Worm (Caenorhabditis elegans) whole organism, young adult: ENCODE results near the gene C03B1.9.

Experiments
- B0019.2 ChIP-seq: fragments of 200-800 bp; sonication (Bioruptor generic); conservative IDR thresholded peaks from 2 replicates; pipeline ENCODE4 v1.3.6; 2022; ENCODE audit warnings: missing genetic modification reagents, missing genetic modification characterization, missing compliant biosample characterization
- B0035.1 ChIP-seq: sonication (generic microtip); optimal IDR thresholded peaks from 2 replicates; lab custom pipeline; 2016; ENCODE audit warnings: missing genetic modification characterization, mild to moderate bottlenecking, missing compliant biosample characterization, missing genotype, missing genetic modification reagents
- D2030.7 ChIP-seq: fragments of 200-800 bp; sonication (Bioruptor generic); IDR thresholded peaks from 2 replicates; pipeline ENCODE4 v1.3.6; 2022; ENCODE audit warnings: missing genetic modification reagents, missing genetic modification characterization, missing compliant biosample characterization
- F33H1.4 ChIP-seq: fragments of 200-800 bp; sonication (Bioruptor generic); IDR thresholded peaks from 2 replicates; pipeline ENCODE4 v1.3.6; 2022; ENCODE audit warnings: missing genetic modification reagents, missing genetic modification characterization, missing compliant biosample characterization
- F37B4.10 ChIP-seq: fragments of 200-800 bp; sonication (Bioruptor generic); IDR thresholded peaks from 2 replicates; pipeline ENCODE4 v1.3.6; 2022; ENCODE audit warnings: missing genetic modification characterization, missing compliant biosample characterization
- F52B5.7 ChIP-seq: sonication (generic microtip); optimal IDR thresholded peaks from 2 replicates; lab custom pipeline; 2016; ENCODE audit warnings: mild to moderate bottlenecking, missing genetic modification characterization, missing compliant biosample characterization
- F57A8.1 ChIP-seq: fragments of 200-800 bp; sonication (Bioruptor generic); optimal IDR thresholded peaks from 2 replicates; lab custom pipeline; 2018; ENCODE audit warnings: mild to moderate bottlenecking, missing genetic modification characterization, moderate library complexity, missing compliant biosample characterization
- K12H6.12 ChIP-seq: fragments of 200-800 bp; sonication (Bioruptor generic); optimal IDR thresholded peaks from 2 replicates; lab custom pipeline; 2018; ENCODE audit warnings: mild to moderate bottlenecking, missing genetic modification characterization, missing compliant biosample characterization
- Y56A3A.18 ChIP-seq: fragments of 200-800 bp; sonication (Bioruptor generic); IDR thresholded peaks from 2 replicates; pipeline ENCODE4 v1.3.6; 2022; ENCODE audit warnings: missing genetic modification reagents, missing genetic modification characterization, missing compliant biosample characterization
- Y67H2A.10 ChIP-seq: fragments of 200-800 bp; sonication (Bioruptor generic); conservative IDR thresholded peaks from 2 replicates; pipeline ENCODE4 v1.3.6; 2022; ENCODE audit warnings: missing genetic modification reagents, missing genetic modification characterization, missing compliant biosample characterization
- Y95B8A.8 ChIP-seq: fragments of 200-800 bp; sonication (Bioruptor generic); IDR thresholded peaks from 2 replicates; pipeline ENCODE4 v1.3.6; 2022; ENCODE audit warnings: missing genetic modification reagents, missing genetic modification characterization, missing compliant biosample characterization
- aptf-2 ChIP-seq: fragments of 200-800 bp; sonication (Bioruptor generic); conservative IDR thresholded peaks from 2 replicates; pipeline ENCODE4 v1.3.6; 2022; ENCODE audit warnings: missing genetic modification reagents, missing genetic modification characterization, missing compliant biosample characterization
- aptf-3 ChIP-seq: fragments of 200-800 bp; sonication (Bioruptor generic); IDR thresholded peaks from 2 replicates; pipeline ENCODE4 v1.3.6; 2022; ENCODE audit warnings: missing genetic modification characterization, missing compliant biosample characterization
- atf-7 ChIP-seq: sonication (generic microtip); optimal IDR thresholded peaks from 2 replicates; lab custom pipeline; 2017; ENCODE audit warnings: mild to moderate bottlenecking, missing genetic modification characterization, missing compliant biosample characterization
- athp-1 ChIP-seq: sonication (generic microtip); optimal IDR thresholded peaks from 2 replicates; lab custom pipeline; 2017; ENCODE audit warnings: mild to moderate bottlenecking, missing genetic modification characterization, missing compliant biosample characterization
- attf-3 ChIP-seq: fragments of 200-800 bp; sonication (Bioruptor generic); conservative IDR thresholded peaks from 2 replicates; pipeline ENCODE4 v1.3.6; 2022; ENCODE audit warnings: missing genetic modification reagents, missing genetic modification characterization, missing compliant biosample characterization
- bed-1 ChIP-seq: fragments of 200-800 bp; sonication (Bioruptor generic); IDR thresholded peaks from 2 replicates; pipeline ENCODE4 v1.3.6; 2022; ENCODE audit warnings: missing genetic modification reagents, missing genetic modification characterization, missing compliant biosample characterization
- ceh-100 ChIP-seq: fragments of 200-800 bp; sonication (Bioruptor generic); IDR thresholded peaks from 2 replicates; pipeline ENCODE4 v1.3.6; 2022; ENCODE audit warnings: missing genetic modification reagents, missing genetic modification characterization, missing compliant biosample characterization
- ceh-40 ChIP-seq: fragments of 200-800 bp; sonication (Bioruptor generic); IDR thresholded peaks from 2 replicates; pipeline ENCODE4 v1.3.6; 2022; ENCODE audit warnings: missing genetic modification characterization, missing compliant biosample characterization
- ceh-58 ChIP-seq: fragments of 200-800 bp; sonication (Bioruptor generic); IDR thresholded peaks from 2 replicates; pipeline ENCODE4 v1.3.6; 2022; ENCODE audit warnings: missing genetic modification characterization, missing compliant biosample characterization
- ceh-79 ChIP-seq: sonication (generic microtip); optimal IDR thresholded peaks from 2 replicates; lab custom pipeline; 2017; ENCODE audit warnings: mild to moderate bottlenecking, missing genetic modification characterization, missing compliant biosample characterization
- ceh-91 ChIP-seq: fragments of 200-800 bp; sonication (Bioruptor generic); IDR thresholded peaks from 2 replicates; pipeline ENCODE4 v1.3.6; 2022; ENCODE audit warnings: missing genetic modification reagents, missing genetic modification characterization, missing compliant biosample characterization
- chd-7 ChIP-seq: sonication (generic microtip); optimal IDR thresholded peaks from 2 replicates; lab custom pipeline; 2016; ENCODE audit warnings: mild to moderate bottlenecking, missing genetic modification characterization, moderate library complexity, missing compliant biosample characterization
- egrh-3 ChIP-seq: fragments of 200-800 bp; sonication (Bioruptor generic); IDR thresholded peaks from 2 replicates; pipeline ENCODE4 v1.3.6; 2022; ENCODE audit warnings: missing genetic modification reagents, missing genetic modification characterization, missing compliant biosample characterization
- hmg-1.2 ChIP-seq: fragments of 200-800 bp; sonication (Bioruptor generic); IDR thresholded peaks from 2 replicates; pipeline ENCODE4 v1.3.6; 2022; ENCODE audit warnings: missing genetic modification reagents, missing genetic modification characterization, missing compliant biosample characterization
- hmg-20 ChIP-seq: fragments of 200-800 bp; sonication (Bioruptor generic); IDR thresholded peaks from 2 replicates; pipeline ENCODE4 v1.3.6; 2022; ENCODE audit warnings: missing genetic modification reagents, missing genetic modification characterization, missing compliant biosample characterization
- hsf-1 ChIP-seq: fragments of 200-800 bp; sonication (Bioruptor generic); IDR thresholded peaks from 2 replicates; pipeline ENCODE4 v1.3.6; 2022; ENCODE audit warnings: missing genetic modification reagents, missing genetic modification characterization, missing compliant biosample characterization
- lin-26 ChIP-seq: fragments of 200-800 bp; sonication (Bioruptor generic); IDR thresholded peaks from 2 replicates; pipeline ENCODE4 v1.3.6; 2022; ENCODE audit warnings: missing genetic modification reagents, missing genetic modification characterization, missing compliant biosample characterization
- madf-10 ChIP-seq: sonication (generic microtip); optimal IDR thresholded peaks from 2 replicates; lab custom pipeline; 2016; ENCODE audit warnings: mild to moderate bottlenecking, missing genetic modification characterization, missing compliant biosample characterization
- madf-6 ChIP-seq: fragments of 200-800 bp; sonication (Bioruptor generic); IDR thresholded peaks from 2 replicates; pipeline ENCODE4 v1.3.6; 2022; ENCODE audit warnings: missing genetic modification reagents, missing genetic modification characterization, missing compliant biosample characterization
- mel-28 ChIP-seq: sonication (generic microtip); optimal IDR thresholded peaks from 2 replicates; lab custom pipeline; 2016; ENCODE audit warnings: borderline replicate concordance, mild to moderate bottlenecking, missing genetic modification characterization, missing compliant biosample characterization
- nhr-179 ChIP-seq: sonication (generic microtip); optimal IDR thresholded peaks from 2 replicates; lab custom pipeline; 2016; ENCODE audit warnings: mild to moderate bottlenecking, missing genetic modification characterization, missing compliant biosample characterization
- nhr-80 ChIP-seq: sonication (generic microtip); optimal IDR thresholded peaks from 2 replicates; lab custom pipeline; 2016; ENCODE audit warnings: missing genetic modification characterization, missing compliant biosample characterization
- rec-8 ChIP-seq, 2 experiments: sonication (generic microtip); optimal IDR thresholded peaks; 2 replicates each; lab custom pipeline; 2016; ENCODE audit warnings: mild to moderate bottlenecking in 2 of 2, missing genetic modification characterization in 2 of 2, missing genetic modification reagents in 2 of 2, missing genotype in 2 of 2, missing biosample characterization in 1 of 2, missing compliant biosample characterization in 1 of 2, moderate library complexity in 1 of 2
- repo-1 ChIP-seq: sonication (generic microtip); optimal IDR thresholded peaks from 2 replicates; lab custom pipeline; 2017; ENCODE audit warnings: mild to moderate bottlenecking, missing genetic modification characterization, missing compliant biosample characterization
- snpc-1.1 ChIP-seq: sonication (generic microtip); optimal IDR thresholded peaks from 2 replicates; lab custom pipeline; 2017; ENCODE audit warnings: missing genetic modification characterization, mild to moderate bottlenecking, missing compliant biosample characterization, antibody characterized with exemption, moderate library complexity, missing genotype, missing genetic modification reagents; ENCODE audit not compliant: insufficient read depth
- snpc-3.4 ChIP-seq: sonication (generic microtip); optimal IDR thresholded peaks from 2 replicates; lab custom pipeline; 2017; ENCODE audit warnings: missing genetic modification characterization, mild to moderate bottlenecking, missing compliant biosample characterization, antibody characterized with exemption, moderate library complexity, missing genotype, missing genetic modification reagents
- unc-62 ChIP-seq: fragments of 150-350 bp; optimal IDR thresholded peaks from 2 replicates; lab custom pipeline; 2014; ENCODE audit warnings: missing biosample characterization, missing genetic modification reagents, missing genetic modification characterization
- xnd-1 ChIP-seq: sonication (generic microtip); optimal IDR thresholded peaks from 2 replicates; lab custom pipeline; 2016; ENCODE audit warnings: missing genotype, missing genetic modification reagents, missing genetic modification characterization, missing compliant biosample characterization
- ztf-28 ChIP-seq: fragments of 200-800 bp; sonication (Bioruptor generic); IDR thresholded peaks from 2 replicates; pipeline ENCODE4 v1.3.6; 2022; ENCODE audit warnings: missing genetic modification reagents, missing genetic modification characterization, missing compliant biosample characterization
- ztf-3 ChIP-seq: fragments of 200-800 bp; sonication (Bioruptor generic); optimal IDR thresholded peaks from 2 replicates; lab custom pipeline; 2018; ENCODE audit warnings: mild to moderate bottlenecking, missing genetic modification characterization, missing compliant biosample characterization
- ztf-6 ChIP-seq: fragments of 200-800 bp; sonication (Bioruptor generic); IDR thresholded peaks from 2 replicates; pipeline ENCODE4 v1.3.6; 2022; ENCODE audit warnings: missing genetic modification reagents, missing genetic modification characterization, missing compliant biosample characterization

Gene C03B1.9

DNA sequence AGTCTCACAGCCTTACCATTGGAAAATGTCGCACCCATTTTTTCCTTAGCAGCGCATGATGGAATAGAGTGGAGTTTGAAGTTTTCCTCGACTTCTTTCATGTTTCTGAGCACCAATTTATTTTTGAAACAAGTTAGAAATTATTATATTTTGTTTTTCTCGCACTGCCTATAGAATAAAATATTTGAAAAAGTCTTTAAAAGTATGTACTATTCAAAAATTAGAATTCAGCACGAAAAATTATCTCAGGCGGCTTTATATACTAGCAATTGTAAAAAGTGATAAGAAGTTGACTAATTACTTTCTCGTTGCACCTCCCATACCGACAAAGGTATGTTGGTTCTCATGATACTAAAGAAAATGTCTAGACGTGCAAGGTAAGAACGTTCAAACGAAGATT is at the start of gene C03B1.9:
C03B1.9 (minus strand) TSS at position 101 of the 400 bp plus-strand sequence.
- TF ChIP-seq xnd-1 (tag; lab: Kevin White, UChicago) = no peak
- no peak for TF ChIP-seq ceh-79 (tag; lab: Kevin White, UChicago)
- no peak for TF ChIP-seq repo-1
- no peak for TF ChIP-seq K12H6.12 (tag; lab: Kevin White, UChicago)
- no peak for TF ChIP-seq rec-8 (tag; optimal IDR thresholded peaks at IDR 0.05; lab: Kevin White, UChicago)
- TF ChIP-seq madf-10 (tag; lab: Kevin White, UChicago) = no peak
- no peak for TF ChIP-seq madf-6 (GFP tag; lab: Robert Waterston, UW)
- TF ChIP-seq snpc-1.1 = no peak
- TF ChIP-seq ztf-3 (GFP tag; lab: Kevin White, UChicago) = no peak
- no peak for TF ChIP-seq D2030.7 (GFP tag; lab: Robert Waterston, UW)
- no peak for TF ChIP-seq atf-7 (tag; lab: Kevin White, UChicago)
- TF ChIP-seq hmg-1.2 (GFP tag; lab: Robert Waterston, UW) = no peak
- no peak for TF ChIP-seq F33H1.4 (GFP tag; lab: Robert Waterston, UW)
- TF ChIP-seq ceh-58 (GFP tag; lab: Robert Waterston, UW) = no peak
- TF ChIP-seq B0019.2 = no peak
- TF ChIP-seq lin-26 = no peak
- no peak for TF ChIP-seq ztf-28 (GFP tag; lab: Robert Waterston, UW)
- no peak for TF ChIP-seq B0035.1 (tag; lab: Kevin White, UChicago)
- no peak for TF ChIP-seq F52B5.7 (tag; lab: Kevin White, UChicago)
- TF ChIP-seq, all 124 proteins: peak for 0

- TF ChIP-seq repo-1 = no peak
- TF ChIP-seq bed-1 (GFP tag; lab: Robert Waterston, UW) = no peak
- TF ChIP-seq ceh-40 (GFP tag; lab: Robert Waterston, UW) = no peak
- no peak for TF ChIP-seq attf-3 (GFP tag; lab: Robert Waterston, UW)
- no peak for TF ChIP-seq atf-7 (tag; lab: Kevin White, UChicago)
- no peak for TF ChIP-seq aptf-3 (GFP tag; lab: Robert Waterston, UW)
- no peak for TF ChIP-seq hmg-20 (GFP tag; lab: Robert Waterston, UW)
- no peak for TF ChIP-seq unc-62 (GFP tag; lab: Kevin White, UChicago)
- no peak for TF ChIP-seq ceh-91
- TF ChIP-seq F57A8.1 (GFP tag; lab: Kevin White, UChicago) = no peak
- no peak for TF ChIP-seq aptf-2 (GFP tag; lab: Robert Waterston, UW)
- TF ChIP-seq athp-1 (tag; lab: Kevin White, UChicago) = no peak
- TF ChIP-seq snpc-3.4 (tag; lab: Kevin White, UChicago) = no peak
- no peak for TF ChIP-seq hmg-1.2 (GFP tag; lab: Robert Waterston, UW)
These were observed 44.6 kb upstream of the C03B1.9 start, which contains the start of gene igcm-2 for ce11 chrX:6391491-6391890. igcm-2 (minus strand) TSS chrX:6391591.

ce11 chrX:6388639-6389038 is 41.7 kb upstream of the C03B1.9 start:
- TF ChIP-seq snpc-1.1 (no peak), attf-3 (GFP tag; lab: Robert Waterston, UW) (no peak)
- TF ChIP-seq, all 124 proteins: peak for 0

ce11 chrX:6385185-6385584 is 38.3 kb upstream of the C03B1.9 start, which contains the start of gene igdb-3:
igdb-3 (plus strand) TSS chrX:6385485.
- no peak for TF ChIP-seq hsf-1 (GFP tag; lab: Robert Waterston, UW)
- no peak for TF ChIP-seq ztf-28 (GFP tag; lab: Robert Waterston, UW)
- TF ChIP-seq madf-6 (GFP tag; lab: Robert Waterston, UW) = no peak
- TF ChIP-seq F57A8.1 (GFP tag; lab: Kevin White, UChicago) = no peak

DNA sequence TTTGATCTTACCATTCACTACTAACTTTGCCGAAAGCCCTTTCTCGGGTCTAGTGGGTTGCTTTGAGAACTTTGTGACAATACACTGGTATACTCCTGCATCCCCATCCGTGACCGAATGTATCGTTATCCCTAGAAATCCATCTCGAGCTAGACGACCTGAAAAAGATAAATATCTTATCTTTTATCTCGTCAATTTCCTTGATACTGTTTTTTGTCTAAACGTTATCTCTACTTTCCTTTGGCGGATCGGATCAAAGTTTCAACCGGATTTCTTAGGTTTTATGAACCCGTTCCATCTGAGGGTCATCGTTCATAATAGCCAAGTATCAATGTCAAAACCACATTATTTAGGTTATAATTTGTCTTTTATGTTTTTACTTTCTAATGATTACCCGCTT is 37.6 kb upstream of the C03B1.9 start:
- no peak for TF ChIP-seq egrh-3
- TF ChIP-seq ztf-6 (GFP tag; lab: Robert Waterston, UW) = no peak
- no peak for TF ChIP-seq mel-28
- no peak for TF ChIP-seq lin-26
- no peak for TF ChIP-seq ceh-100
- TF ChIP-seq Y95B8A.8 (GFP tag; lab: Robert Waterston, UW) = no peak
- TF ChIP-seq F37B4.10 = no peak
- TF ChIP-seq K12H6.12 (tag; lab: Kevin White, UChicago) = no peak
- no peak for TF ChIP-seq Y67H2A.10 (GFP tag; lab: Robert Waterston, UW)
- no peak for TF ChIP-seq nhr-179 (tag; lab: Kevin White, UChicago)
- TF ChIP-seq chd-7 = no peak
- TF ChIP-seq nhr-80 (tag; lab: Kevin White, UChicago) = no peak
- TF ChIP-seq Y56A3A.18 (GFP tag; lab: Robert Waterston, UW) = no peak
